Worm (Caenorhabditis elegans) whole organism, early embryonic: ENCODE measurements around the gene hgap-2.

Experiments used
- B0310.2 ChIP-seq: sonication (generic microtip); optimal IDR thresholded peaks from 2 replicates; lab custom pipeline; 2016; ENCODE audit warnings: mild to moderate bottlenecking, missing genetic modification characterization, missing compliant biosample characterization
- ama-1 ChIP-seq: fragments of 150-350 bp; optimal IDR thresholded peaks from 2 replicates; lab custom pipeline; 2014
- ets-7 ChIP-seq: sonication (generic microtip); optimal IDR thresholded peaks from 2 replicates; lab custom pipeline; 2016; ENCODE audit warnings: missing genotype, missing genetic modification characterization, missing compliant biosample characterization
- flt-1 ChIP-seq: fragments of 200-800 bp; sonication (Bioruptor generic); IDR thresholded peaks from 2 replicates; pipeline ENCODE4 v1.3.6; 2022; ENCODE audit warnings: missing genetic modification characterization, missing compliant biosample characterization
- pes-1 ChIP-seq: fragments of 200-800 bp; sonication (Bioruptor generic); IDR thresholded peaks from 2 replicates; pipeline ENCODE4 v1.3.6; 2022; ENCODE audit warnings: missing genetic modification reagents, missing genetic modification characterization, missing compliant biosample characterization
- tbx-11 ChIP-seq: fragments of 200-800 bp; sonication (Bioruptor generic); IDR thresholded peaks from 2 replicates; pipeline ENCODE4 v1.3.6; 2022; ENCODE audit warnings: missing genetic modification characterization, missing compliant biosample characterization

DNA sequence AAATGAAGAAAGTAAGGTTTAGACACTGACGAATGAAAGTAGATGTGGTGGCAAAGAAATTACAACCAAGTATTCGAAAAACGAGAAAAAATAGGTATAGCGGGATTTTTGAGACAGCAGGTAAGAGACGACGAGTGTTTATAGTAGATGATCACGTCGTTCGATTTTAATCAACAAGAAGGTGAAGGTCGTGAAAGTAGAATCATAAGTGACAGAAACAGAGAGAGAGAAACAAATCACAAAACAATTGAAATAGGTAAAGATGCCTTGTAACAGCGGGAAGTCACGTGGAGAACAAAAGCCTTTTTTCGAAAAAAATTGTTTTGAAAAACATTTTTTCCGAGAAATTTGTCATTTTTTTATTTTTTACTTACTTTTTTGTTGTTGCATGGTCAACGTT lies 54.6 kb downstream of the hgap-2 start, which contains the start of gene T22C8.6:
- no peak for TF ChIP-seq ama-1 (lab: Kevin White, UChicago)
- TF ChIP-seq flt-1: no peak
- no peak for TF ChIP-seq tbx-11 (GFP tag; lab: Robert Waterston, UW)
- TF ChIP-seq pes-1 (GFP tag; lab: Robert Waterston, UW): no peak
- TF ChIP-seq ets-7: no peak
- no peak for TF ChIP-seq B0310.2
